Worm (Caenorhabditis elegans): ENCODE data around the gene Y75B8A.19.

- TF ChIP-seq dao-5 (tag; optimal IDR thresholded peaks at IDR 0.05) (no peak), W03F9.2 (tag; optimal IDR thresholded peaks at IDR 0.05) (peak; percentile 52)
Measured at ce11 chrIII:12218633-12219097, 7.8 kb upstream of the Y75B8A.19 start, which contains the start of the genes gex-4 and gphr-1.
